Worm (Caenorhabditis elegans) whole organism, L2 larva: ENCODE results near the gene Y64G10A.7.

Source experiments
- blmp-1 ChIP-seq: sonication (generic microtip); optimal IDR thresholded peaks from 2 replicates; lab custom pipeline; 2017; ENCODE audit warnings: missing genetic modification characterization, mild to moderate bottlenecking, missing compliant biosample characterization, antibody characterized with exemption, moderate library complexity; ENCODE audit not compliant: insufficient read depth
- crh-2 ChIP-seq: sonication (generic microtip); optimal IDR thresholded peaks from 2 replicates; lab custom pipeline; 2017; ENCODE audit warnings: missing biosample characterization, missing genetic modification characterization
- dmd-4 ChIP-seq: sonication (generic microtip); optimal IDR thresholded peaks from 2 replicates; lab custom pipeline; 2017; ENCODE audit warnings: missing biosample characterization, missing genetic modification characterization
- egl-27 ChIP-seq: sonication (generic microtip); optimal IDR thresholded peaks from 3 replicates; lab custom pipeline; 2017; ENCODE audit warnings: missing biosample characterization, missing genetic modification reagents, missing genetic modification characterization
- nhr-77 ChIP-seq: fragments of 150-350 bp; optimal IDR thresholded peaks from 2 replicates; lab custom pipeline; 2014; ENCODE audit warnings: missing biosample characterization, missing genetic modification characterization
- skn-1 ChIP-seq: sonication (generic microtip); optimal IDR thresholded peaks from 2 replicates; lab custom pipeline; 2017; ENCODE audit warnings: missing biosample characterization, missing genetic modification characterization
- unc-39 ChIP-seq: fragments of 150-350 bp; optimal IDR thresholded peaks from 2 replicates; lab custom pipeline; 2014; ENCODE audit warnings: missing biosample characterization, missing genetic modification characterization
- ztf-11 ChIP-seq: sonication (generic microtip); optimal IDR thresholded peaks from 2 replicates; lab custom pipeline; 2017; ENCODE audit warnings: missing biosample characterization, missing genetic modification characterization

DNA sequence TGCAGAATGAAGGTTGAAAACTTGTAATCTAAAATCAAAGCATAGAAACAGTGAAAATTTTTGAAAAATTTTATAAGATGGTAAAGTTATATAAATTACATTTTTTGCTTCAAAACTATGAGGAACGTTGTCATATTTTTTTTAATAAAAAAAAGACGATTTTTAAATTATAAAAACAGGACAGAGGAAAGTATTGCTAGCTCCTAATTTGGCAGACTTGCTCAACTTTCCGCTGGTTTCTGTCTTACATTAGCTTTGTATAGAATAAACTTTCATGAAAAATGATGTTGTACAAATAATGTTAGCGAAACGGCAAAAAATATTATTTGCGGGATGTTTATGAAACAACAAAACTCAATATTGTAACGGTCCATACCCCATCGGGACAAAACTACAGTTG lies 34.6 kb downstream of the Y64G10A.7 start, which contains the start of gene fbxa-83:
- TF ChIP-seq blmp-1 (tag; lab: Kevin White, UChicago) (no peak), egl-27 (tag; lab: Kevin White, UChicago) (no peak), crh-2 (tag; lab: Kevin White, UChicago) (no peak), unc-39 (tag; lab: Kevin White, UChicago) (no peak), skn-1 (no peak), ztf-11 (tag; lab: Kevin White, UChicago) (no peak), nhr-77 (tag; lab: Kevin White, UChicago) (no peak), dmd-4 (tag; lab: Kevin White, UChicago) (no peak)
